Worm (Caenorhabditis elegans) whole organism, L2 larva: ENCODE results near the gene pap-1.

ENCODE experiments used
- ama-1 ChIP-seq: fragments of 150-350 bp; optimal IDR thresholded peaks from 2 replicates; lab custom pipeline; 2018; ENCODE audit warnings: inconsistent platforms
- unc-62 ChIP-seq: fragments of 150-350 bp; optimal IDR thresholded peaks from 2 replicates; lab custom pipeline; 2014; ENCODE audit warnings: missing biosample characterization, missing genetic modification reagents, missing genetic modification characterization

- TF ChIP-seq ama-1 (lab: Kevin White, UChicago) (no peak), unc-62 (no peak)
Observed at ce11 chrV:10485389-10485788, 43.6 kb downstream of the pap-1 start.
